Fruit fly (Drosophila melanogaster): ENCODE results near the gene put.

Gene put

DNA sequence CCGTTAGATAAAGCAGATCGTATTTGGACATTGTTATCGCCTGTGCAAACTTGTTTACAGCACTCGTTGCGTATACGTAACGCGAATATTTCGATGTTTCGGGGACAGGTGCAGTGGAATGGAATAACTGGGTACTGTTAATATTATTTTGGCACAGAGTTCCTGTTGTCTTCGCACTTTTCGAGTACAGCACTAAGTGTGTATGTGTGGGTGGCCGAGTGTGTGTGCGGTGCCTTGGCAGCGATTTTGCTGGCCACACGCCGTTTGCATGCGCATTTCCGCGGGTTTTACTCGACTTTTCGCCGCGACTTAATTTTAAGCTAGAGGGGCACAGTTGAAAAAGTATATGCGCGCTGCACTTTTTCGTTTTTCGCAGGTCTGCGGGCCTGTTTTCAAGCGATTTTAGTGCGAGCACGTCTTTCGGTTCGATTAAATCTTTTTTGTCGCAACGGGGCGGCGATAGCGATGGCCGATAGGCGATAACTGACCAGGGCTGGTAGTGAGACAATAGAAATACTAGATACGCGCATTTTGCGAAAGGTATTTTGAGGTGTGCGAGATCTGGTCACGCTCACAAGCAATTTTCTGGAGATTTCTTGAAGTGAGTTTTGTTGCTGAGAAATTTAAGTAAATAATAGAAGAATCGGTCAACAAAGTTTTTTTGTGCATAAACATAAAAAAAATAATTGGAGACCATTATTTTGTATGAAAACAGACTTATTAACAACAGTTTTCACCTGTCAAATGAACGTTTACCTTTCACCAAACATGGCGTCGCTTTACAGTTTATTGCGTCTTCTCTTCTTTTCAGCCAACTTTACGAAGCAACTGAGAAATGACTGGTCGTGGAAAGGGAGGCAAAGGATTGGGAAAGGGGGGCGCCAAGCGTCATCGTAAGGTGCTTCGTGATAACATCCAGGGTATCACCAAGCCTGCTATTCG is at the start of gene put, which contains the start of gene His4r:
put (minus strand) TSS at position 489 of the 942 bp plus-strand sequence.
His4r (plus strand) TSS at position 541 of the 942 bp plus-strand sequence.
- TF ChIP-seq tj (GFP tag; optimal IDR thresholded peaks at IDR 0.05), result peak; percentile 55
- peak; percentile 33 for TF ChIP-seq bab1 (GFP tag; optimal IDR thresholded peaks at IDR 0.05)
- no peak for TF ChIP-seq CG1620 (GFP tag; optimal IDR thresholded peaks at IDR 0.05)
- peak; percentile 64 for TF ChIP-seq kay (GFP tag; ENCODE audit: borderline replicate concordance)
- no peak for TF ChIP-seq CG7045 (GFP tag; optimal IDR thresholded peaks at IDR 0.05)
- TF ChIP-seq CG7101 (tag; optimal IDR thresholded peaks at IDR 0.05), result peak; percentile 29
- peak; percentile 17 for TF ChIP-seq Mnt (GFP tag; optimal IDR thresholded peaks at IDR 0.05)

DNA sequence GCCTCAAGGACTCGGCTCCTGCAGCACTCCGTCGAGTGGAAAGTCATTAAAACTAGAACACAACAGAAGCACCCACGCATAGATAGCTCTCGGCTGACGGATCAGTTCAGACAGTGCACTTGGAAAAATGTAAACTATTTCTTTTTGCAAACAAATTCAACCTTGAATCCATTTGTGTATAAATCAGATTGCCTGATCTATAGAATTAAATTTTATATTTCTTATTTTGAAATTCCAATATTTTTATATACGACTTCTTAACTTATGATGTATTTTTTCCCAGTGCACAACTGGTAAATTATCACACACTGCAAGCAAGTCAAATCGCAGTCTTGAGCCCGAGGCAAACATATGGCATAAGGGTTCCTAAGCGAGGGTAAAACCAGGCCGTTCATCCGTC is 49.3 kb upstream of the put start:
- TF ChIP-seq CG33017 (tag; optimal IDR thresholded peaks at IDR 0.05), result no peak
- TF ChIP-seq CG7045 (GFP tag; optimal IDR thresholded peaks at IDR 0.05), result no peak
- no peak for TF ChIP-seq CG1620 (GFP tag; optimal IDR thresholded peaks at IDR 0.05)
- no peak for TF ChIP-seq cic (GFP tag; optimal IDR thresholded peaks at IDR 0.05)
- no peak for TF ChIP-seq CG7101 (tag; optimal IDR thresholded peaks at IDR 0.05)
- no peak for TF ChIP-seq CG12768 (GFP tag; optimal IDR thresholded peaks at IDR 0.05)
- TF ChIP-seq kay (GFP tag; ENCODE audit: borderline replicate concordance), result no peak
- no peak for TF ChIP-seq CG11617 (GFP tag; optimal IDR thresholded peaks at IDR 0.05)
- TF ChIP-seq CG5204 (GFP tag; optimal IDR thresholded peaks at IDR 0.05), result no peak
- TF ChIP-seq bab1 (GFP tag; optimal IDR thresholded peaks at IDR 0.05), result no peak
- no peak for TF ChIP-seq tj (GFP tag; optimal IDR thresholded peaks at IDR 0.05)
- TF ChIP-seq CG14711 (tag; optimal IDR thresholded peaks at IDR 0.05), result no peak
- no peak for TF ChIP-seq toe (GFP tag; optimal IDR thresholded peaks at IDR 0.05)
- no peak for TF ChIP-seq Hr96 (GFP tag; optimal IDR thresholded peaks at IDR 0.05)
- no peak for TF ChIP-seq Crg-1 (GFP tag; optimal IDR thresholded peaks at IDR 0.05)
- no peak for TF ChIP-seq ovo (GFP tag; optimal IDR thresholded peaks at IDR 0.05)

DNA sequence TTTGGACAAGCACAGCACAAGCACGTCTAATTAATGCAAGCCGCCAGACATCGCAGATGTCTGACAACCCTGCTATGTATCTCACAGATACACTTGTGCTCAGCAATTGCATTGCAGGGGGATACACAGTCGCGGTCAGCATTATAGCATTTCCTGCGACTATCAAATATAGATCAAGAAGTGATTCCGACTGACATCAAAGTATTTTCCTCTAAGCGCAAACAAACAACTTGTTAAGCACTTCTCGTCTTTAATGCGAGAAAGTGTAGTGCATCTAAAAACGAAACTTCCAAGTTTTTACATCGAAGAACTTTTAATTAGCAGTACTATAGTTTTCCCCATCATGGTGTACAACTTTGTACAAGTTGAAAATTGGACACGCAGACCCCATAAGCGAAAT is 47.4 kb upstream of the put start:
- TF ChIP-seq ovo (GFP tag; optimal IDR thresholded peaks at IDR 0.05) (no peak), Crg-1 (GFP tag; optimal IDR thresholded peaks at IDR 0.05) (no peak), CG7101 (tag; optimal IDR thresholded peaks at IDR 0.05) (no peak), CG11617 (GFP tag; optimal IDR thresholded peaks at IDR 0.05) (no peak), bab1 (GFP tag; optimal IDR thresholded peaks at IDR 0.05) (no peak), CG14711 (tag; optimal IDR thresholded peaks at IDR 0.05) (no peak), CG5204 (GFP tag; optimal IDR thresholded peaks at IDR 0.05) (no peak), CG33017 (tag; optimal IDR thresholded peaks at IDR 0.05) (no peak), cnc (optimal IDR thresholded peaks at IDR 0.05) (no peak), Mnt (GFP tag; optimal IDR thresholded peaks at IDR 0.05) (no peak), pad (GFP tag; optimal IDR thresholded peaks at IDR 0.05) (no peak), CG7045 (GFP tag; optimal IDR thresholded peaks at IDR 0.05) (no peak), CG1620 (GFP tag; optimal IDR thresholded peaks at IDR 0.05) (no peak), Clk (GFP tag; optimal IDR thresholded peaks at IDR 0.05) (no peak)

DNA sequence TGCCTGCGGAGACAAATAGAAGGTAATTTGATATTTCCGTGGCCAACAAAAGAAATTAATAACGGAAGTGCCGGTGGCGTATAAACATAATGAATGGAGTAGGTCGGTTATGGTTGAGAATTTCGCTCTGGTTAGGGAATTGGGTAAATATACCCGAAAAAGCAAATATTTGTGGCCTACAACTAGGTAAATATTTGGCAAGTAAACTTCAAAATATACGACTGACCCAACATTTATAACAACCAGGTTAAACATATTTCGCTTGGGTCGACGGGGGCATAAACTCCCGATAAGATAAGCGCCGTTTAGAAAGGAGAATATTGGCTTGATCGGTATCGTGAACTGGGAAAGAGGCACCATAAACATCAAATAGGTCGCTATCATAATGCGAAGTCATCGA is 45.3 kb upstream of the put start:
- TF ChIP-seq toe (GFP tag; optimal IDR thresholded peaks at IDR 0.05), result no peak
- peak; percentile 5 for TF ChIP-seq CG33017 (tag; optimal IDR thresholded peaks at IDR 0.05)
- TF ChIP-seq CG7101 (tag; optimal IDR thresholded peaks at IDR 0.05), result peak; percentile 46

DNA sequence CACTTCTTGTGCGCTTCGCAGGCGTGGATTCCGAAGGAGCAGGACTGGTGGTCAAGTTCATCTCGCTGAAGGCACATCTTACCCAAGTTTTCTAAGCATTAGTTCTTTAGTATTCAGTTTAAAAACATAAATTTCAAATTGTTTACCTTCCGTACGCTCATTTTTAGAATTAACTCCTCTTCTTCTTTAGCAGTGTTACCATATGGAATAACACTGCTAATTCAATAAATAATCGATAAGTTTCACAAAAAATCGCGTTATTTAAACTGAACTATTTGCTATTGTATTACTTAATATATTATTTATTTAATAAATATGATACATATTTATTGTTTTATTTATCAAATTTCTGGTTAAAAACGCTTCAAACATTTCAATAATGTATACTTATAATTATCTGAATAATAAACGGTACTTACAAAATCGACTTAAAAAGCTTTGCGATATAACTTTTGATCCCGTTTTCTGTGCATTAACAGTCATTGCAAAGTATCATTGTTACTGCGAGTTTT is 37.5 kb upstream of the put start, which contains the start of the genes Rad17 and BigH1:
Rad17 (minus strand) TSS at position 209 of the 512 bp plus-strand sequence.
BigH1 (plus strand) TSS at position 462 of the 512 bp plus-strand sequence.
- TF ChIP-seq ovo (GFP tag; optimal IDR thresholded peaks at IDR 0.05) (peak; percentile 84), toe (GFP tag; optimal IDR thresholded peaks at IDR 0.05) (no peak), Crg-1 (GFP tag; optimal IDR thresholded peaks at IDR 0.05) (no peak), kay (GFP tag; ENCODE audit: borderline replicate concordance) (no peak), bab1 (GFP tag; optimal IDR thresholded peaks at IDR 0.05) (peak; percentile 10)

DNA sequence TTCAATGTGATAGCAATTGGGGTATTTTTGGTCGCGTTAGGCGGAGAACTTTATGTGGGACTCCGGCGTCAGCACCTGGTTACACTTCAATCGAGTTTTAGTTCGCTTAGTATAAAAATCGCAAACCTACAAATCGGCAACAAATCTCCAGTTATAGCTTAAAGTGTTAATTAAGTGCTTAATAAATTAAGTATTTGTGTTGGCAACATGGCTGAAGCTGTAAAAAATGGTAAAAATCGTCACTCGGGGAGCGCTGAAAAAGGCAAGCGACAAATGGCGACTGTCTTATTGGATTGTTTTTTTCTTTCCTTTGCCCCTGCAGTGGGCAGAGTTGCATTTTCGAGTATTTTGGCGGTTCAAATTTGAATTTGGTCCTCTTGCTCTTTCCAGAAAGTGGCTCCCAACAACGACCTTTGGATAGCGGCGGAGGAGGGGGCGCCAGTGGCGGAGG is 33.9 kb upstream of the put start, which contains the start of gene Hexim:
Hexim (plus strand) TSS at position 85 of the 451 bp plus-strand sequence.
- no peak for TF ChIP-seq cnc (optimal IDR thresholded peaks at IDR 0.05)
- TF ChIP-seq CG33017 (tag; optimal IDR thresholded peaks at IDR 0.05), result no peak
- TF ChIP-seq tj (GFP tag; optimal IDR thresholded peaks at IDR 0.05), result peak; percentile 32
- no peak for TF ChIP-seq CG5204 (GFP tag; optimal IDR thresholded peaks at IDR 0.05)
- peak; percentile 23 for TF ChIP-seq CG1620 (GFP tag; optimal IDR thresholded peaks at IDR 0.05)
- TF ChIP-seq toe (GFP tag; optimal IDR thresholded peaks at IDR 0.05), result no peak
- peak; percentile 34 for TF ChIP-seq Mnt (GFP tag; optimal IDR thresholded peaks at IDR 0.05)
- peak; percentile 41 for TF ChIP-seq CG12768 (GFP tag; optimal IDR thresholded peaks at IDR 0.05)
- no peak for TF ChIP-seq kay (GFP tag; ENCODE audit: borderline replicate concordance)
- no peak for TF ChIP-seq CG7045 (GFP tag; optimal IDR thresholded peaks at IDR 0.05)
- peak; percentile 75 for TF ChIP-seq bab1 (GFP tag; optimal IDR thresholded peaks at IDR 0.05)
- peak; percentile 3 for TF ChIP-seq CG7101 (tag; optimal IDR thresholded peaks at IDR 0.05)
- TF ChIP-seq cic (GFP tag; optimal IDR thresholded peaks at IDR 0.05), result peak; percentile 35
- peak; percentile 58 for TF ChIP-seq Crg-1 (GFP tag; optimal IDR thresholded peaks at IDR 0.05)
- TF ChIP-seq Clk (GFP tag; optimal IDR thresholded peaks at IDR 0.05), result no peak
- no peak for TF ChIP-seq Hr96 (GFP tag; optimal IDR thresholded peaks at IDR 0.05)
- TF ChIP-seq pad (GFP tag; optimal IDR thresholded peaks at IDR 0.05), result peak; percentile 16
- peak; percentile 45 for TF ChIP-seq CG11617 (GFP tag; optimal IDR thresholded peaks at IDR 0.05)
- no peak for TF ChIP-seq ovo (GFP tag; optimal IDR thresholded peaks at IDR 0.05)
- TF ChIP-seq CG14711 (tag; optimal IDR thresholded peaks at IDR 0.05), result peak; percentile 30
